Worm (Caenorhabditis elegans) whole organism, L3 larva: Measurements from ENCODE around the gene srbc-48.

Experiments used
- ama-1 ChIP-seq: fragments of 150-350 bp; optimal IDR thresholded peaks from 2 replicates; lab custom pipeline; 2018
- ceh-82 ChIP-seq: fragments of 150-350 bp; optimal IDR thresholded peaks from 2 replicates; lab custom pipeline; 2014; ENCODE audit warnings: missing biosample characterization, missing genetic modification characterization
- daf-12 ChIP-seq: fragments of 150-350 bp; optimal IDR thresholded peaks from 2 replicates; lab custom pipeline; 2014; ENCODE audit warnings: missing biosample characterization, missing genetic modification reagents, missing genetic modification characterization
- egl-5 ChIP-seq: fragments of 150-350 bp; optimal IDR thresholded peaks from 2 replicates; lab custom pipeline; 2017; ENCODE audit warnings: missing biosample characterization, missing genetic modification reagents, missing genetic modification characterization, inconsistent platforms
- fkh-10 ChIP-seq: sonication (generic microtip); optimal IDR thresholded peaks from 2 replicates; lab custom pipeline; 2017; ENCODE audit warnings: missing biosample characterization, missing genetic modification reagents, missing genetic modification characterization
- fos-1 ChIP-seq: fragments of 150-350 bp; optimal IDR thresholded peaks from 2 replicates; lab custom pipeline; 2014; ENCODE audit warnings: missing biosample characterization, missing genetic modification characterization
- jun-1 ChIP-seq: fragments of 150-350 bp; optimal IDR thresholded peaks from 2 replicates; lab custom pipeline; 2014; ENCODE audit warnings: missing biosample characterization, missing genetic modification reagents, missing genetic modification characterization
- lin-15B ChIP-seq: fragments of 150-350 bp; optimal IDR thresholded peaks from 2 replicates; lab custom pipeline; 2014; ENCODE audit warnings: missing biosample characterization, missing genetic modification characterization
- lin-39 ChIP-seq: fragments of 150-350 bp; optimal IDR thresholded peaks from 2 replicates; lab custom pipeline; 2018; ENCODE audit warnings: missing biosample characterization, missing genetic modification reagents, missing genetic modification characterization
- nhr-11 ChIP-seq: fragments of 150-350 bp; optimal IDR thresholded peaks from 2 replicates; lab custom pipeline; 2014; ENCODE audit warnings: missing biosample characterization, missing genetic modification characterization
- nhr-237 ChIP-seq: fragments of 150-350 bp; optimal IDR thresholded peaks from 2 replicates; lab custom pipeline; 2014; ENCODE audit warnings: missing biosample characterization, missing genetic modification characterization
- nhr-43 ChIP-seq: sonication (generic microtip); optimal IDR thresholded peaks from 2 replicates; lab custom pipeline; 2016; ENCODE audit warnings: mild to moderate bottlenecking, missing genetic modification characterization, missing compliant biosample characterization; ENCODE audit not compliant: poor library complexity, severe bottlenecking
- sea-2 ChIP-seq: fragments of 150-350 bp; sonication (generic microtip); optimal IDR thresholded peaks from 4 replicates; lab custom pipeline; 2014; ENCODE audit warnings: missing biosample characterization, missing genetic modification reagents, missing genetic modification characterization
- unc-39 ChIP-seq: sonication (generic microtip); optimal IDR thresholded peaks from 4 replicates; lab custom pipeline; 2017; ENCODE audit warnings: missing biosample characterization, missing genetic modification characterization

DNA sequence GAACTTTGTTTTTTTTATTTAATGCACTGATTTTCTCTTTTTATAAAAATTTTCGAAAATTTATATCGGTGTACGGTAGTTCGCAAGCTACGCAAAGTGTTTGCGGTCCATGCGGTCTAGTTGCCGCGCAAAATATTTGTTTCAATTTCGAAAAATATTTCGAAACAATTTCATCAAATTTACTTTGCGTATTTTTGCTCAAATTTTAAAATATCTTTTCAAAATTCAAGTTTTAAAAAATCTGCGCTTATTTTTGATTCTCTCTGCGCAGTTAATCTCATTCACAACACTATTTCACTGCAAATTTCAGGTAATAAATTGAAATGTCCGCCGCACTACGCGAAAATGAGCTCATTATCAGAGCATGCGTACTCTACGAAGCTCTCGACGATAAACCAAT lies 47.3 kb downstream of the srbc-48 start, which contains the start of gene fbxa-197:
- TF ChIP-seq lin-15B (tag; lab: Kevin White, UChicago) = no peak
- no peak for TF ChIP-seq ceh-82
- TF ChIP-seq daf-12 (tag; lab: Kevin White, UChicago) = no peak
- TF ChIP-seq nhr-11 = no peak
- no peak for TF ChIP-seq nhr-43 (tag; lab: Kevin White, UChicago)
- no peak for TF ChIP-seq egl-5
- no peak for TF ChIP-seq fkh-10 (GFP tag; lab: Kevin White, UChicago)
- no peak for TF ChIP-seq lin-39
- TF ChIP-seq fos-1 (tag; lab: Kevin White, UChicago) = no peak
- TF ChIP-seq jun-1 (tag; lab: Kevin White, UChicago) = no peak
- TF ChIP-seq ama-1 (lab: Kevin White, UChicago) = no peak
- no peak for TF ChIP-seq nhr-237 (tag; lab: Kevin White, UChicago)
- TF ChIP-seq unc-39 (tag; lab: Kevin White, UChicago) = no peak
- TF ChIP-seq sea-2 (GFP tag; lab: Kevin White, UChicago) = no peak
